Worm (Caenorhabditis elegans) whole organism, L1 larva: ENCODE results near the gene lido-4.
A peak's percentile ranks its signal among the peaks of the same experiment; 100 is the strongest.

ENCODE experiments used
- C04F5.9 ChIP-seq: sonication (generic microtip); optimal IDR thresholded peaks from 2 replicates; lab custom pipeline; 2016; ENCODE audit warnings: missing genetic modification characterization, missing compliant biosample characterization
- C16A3.4 ChIP-seq: fragments of 150-350 bp; optimal IDR thresholded peaks from 2 replicates; lab custom pipeline; 2014; ENCODE audit warnings: missing biosample characterization, missing genetic modification characterization
- alr-1 ChIP-seq: fragments of 200-800 bp; sonication (Bioruptor generic); optimal IDR thresholded peaks from 2 replicates; lab custom pipeline; 2018; ENCODE audit warnings: borderline replicate concordance, mild to moderate bottlenecking, missing genetic modification characterization, missing compliant biosample characterization
- blmp-1 ChIP-seq: fragments of 150-350 bp; optimal IDR thresholded peaks from 2 replicates; lab custom pipeline; 2014; ENCODE audit warnings: missing biosample characterization, missing genetic modification characterization
- ceh-63 ChIP-seq: fragments of 200-800 bp; sonication (Bioruptor generic); optimal IDR thresholded peaks from 2 replicates; lab custom pipeline; 2018; ENCODE audit warnings: mild to moderate bottlenecking, missing genetic modification characterization, missing compliant biosample characterization
- ceh-90 ChIP-seq: sonication (generic microtip); optimal IDR thresholded peaks from 2 replicates; lab custom pipeline; 2016; ENCODE audit warnings: missing genetic modification characterization, missing compliant biosample characterization
- ces-1 ChIP-seq: fragments of 150-350 bp; optimal IDR thresholded peaks from 2 replicates; lab custom pipeline; 2014; ENCODE audit warnings: missing biosample characterization, missing genetic modification reagents, missing genetic modification characterization
- egl-13 ChIP-seq: sonication (generic microtip); optimal IDR thresholded peaks from 2 replicates; lab custom pipeline; 2016; ENCODE audit warnings: missing genotype, missing genetic modification reagents, missing genetic modification characterization, missing compliant biosample characterization
- egl-27 ChIP-seq, 2 experiments: fragments of 150-350 bp in 1 of 2; sonication (generic microtip); optimal IDR thresholded peaks; 3 replicates each; lab custom pipeline; 2017 to 2018; ENCODE audit warnings: missing biosample characterization in 2 of 2, missing genetic modification characterization in 2 of 2, missing genetic modification reagents in 2 of 2
- elt-3 ChIP-seq, 6 experiments: fragments of 150-350 bp in 1 of 6; sonication (generic microtip); optimal IDR thresholded peaks; 2 replicates each; lab custom pipeline; 2017 to 2018; ENCODE audit warnings: missing biosample characterization in 6 of 6, missing genetic modification characterization in 6 of 6, inconsistent platforms in 1 of 6
- ets-5 ChIP-seq: fragments of 200-800 bp; sonication (Bioruptor generic); IDR thresholded peaks from 2 replicates; pipeline ENCODE4 v1.3.6; 2022; ENCODE audit warnings: missing genetic modification characterization, missing compliant biosample characterization
- fkh-4 ChIP-seq: sonication (generic microtip); optimal IDR thresholded peaks from 2 replicates; lab custom pipeline; 2016; ENCODE audit warnings: missing compliant biosample characterization, missing genetic modification characterization, borderline replicate concordance
- fkh-8 ChIP-seq: sonication (generic microtip); optimal IDR thresholded peaks from 2 replicates; lab custom pipeline; 2016; ENCODE audit warnings: mild to moderate bottlenecking, missing genetic modification characterization, missing compliant biosample characterization
- hlh-17 ChIP-seq: fragments of 200-800 bp; sonication (Bioruptor generic); optimal IDR thresholded peaks from 2 replicates; lab custom pipeline; 2018; ENCODE audit warnings: missing genetic modification characterization, mild to moderate bottlenecking, missing compliant biosample characterization, moderate library complexity, borderline replicate concordance
- hlh-4 ChIP-seq: sonication (generic microtip); optimal IDR thresholded peaks from 2 replicates; lab custom pipeline; 2016; ENCODE audit warnings: mild to moderate bottlenecking, missing genetic modification characterization, missing compliant biosample characterization
- hpl-2 ChIP-seq: fragments of 150-350 bp; optimal IDR thresholded peaks from 2 replicates; lab custom pipeline; 2014; ENCODE audit warnings: missing biosample characterization, missing genetic modification reagents, missing genetic modification characterization
- jun-1 ChIP-seq: fragments of 150-350 bp; optimal IDR thresholded peaks from 2 replicates; lab custom pipeline; 2014; ENCODE audit warnings: missing biosample characterization, missing genetic modification reagents, missing genetic modification characterization
- lin-14 ChIP-seq: fragments of 200-800 bp; sonication (Bioruptor generic); optimal IDR thresholded peaks from 2 replicates; lab custom pipeline; 2018; ENCODE audit warnings: mild to moderate bottlenecking, missing genetic modification characterization, moderate library complexity, missing compliant biosample characterization
- lin-15B ChIP-seq: fragments of 150-350 bp; sonication (generic microtip); optimal IDR thresholded peaks from 3 replicates; lab custom pipeline; 2014; ENCODE audit warnings: missing biosample characterization, missing genetic modification characterization
- lin-35 ChIP-seq, 2 experiments: fragments of 150-350 bp; optimal IDR thresholded peaks; 2 replicates each; lab custom pipeline; 2014; ENCODE audit warnings: missing biosample characterization in 2 of 2, missing genetic modification characterization in 2 of 2, missing genetic modification reagents in 2 of 2
- lir-3 ChIP-seq: sonication (generic microtip); optimal IDR thresholded peaks from 2 replicates; lab custom pipeline; 2016; ENCODE audit warnings: mild to moderate bottlenecking, missing genetic modification characterization, moderate library complexity, missing compliant biosample characterization; ENCODE audit not compliant: poor library complexity
- mef-2 ChIP-seq: fragments of 150-350 bp; optimal IDR thresholded peaks from 2 replicates; lab custom pipeline; 2014; ENCODE audit warnings: missing biosample characterization, missing genetic modification characterization
- mep-1 ChIP-seq: fragments of 150-350 bp; optimal IDR thresholded peaks from 2 replicates; lab custom pipeline; 2014; ENCODE audit warnings: missing biosample characterization, missing genetic modification characterization
- nhr-12 ChIP-seq: sonication (generic microtip); optimal IDR thresholded peaks from 2 replicates; lab custom pipeline; 2017; ENCODE audit warnings: missing biosample characterization, missing genetic modification characterization
- nhr-20 ChIP-seq: sonication (generic microtip); optimal IDR thresholded peaks from 2 replicates; lab custom pipeline; 2016; ENCODE audit warnings: mild to moderate bottlenecking, missing genetic modification characterization, missing compliant biosample characterization
- nhr-237 ChIP-seq: fragments of 150-350 bp; optimal IDR thresholded peaks from 2 replicates; lab custom pipeline; 2014; ENCODE audit warnings: missing biosample characterization, missing genetic modification characterization
- nhr-47 ChIP-seq: sonication (generic microtip); optimal IDR thresholded peaks from 2 replicates; lab custom pipeline; 2016; ENCODE audit warnings: mild to moderate bottlenecking, missing genetic modification characterization, moderate library complexity, missing compliant biosample characterization
- nhr-77 ChIP-seq: fragments of 150-350 bp; optimal IDR thresholded peaks from 2 replicates; lab custom pipeline; 2014; ENCODE audit warnings: missing biosample characterization, missing genetic modification characterization
- nhr-84 ChIP-seq: sonication (generic microtip); optimal IDR thresholded peaks from 2 replicates; lab custom pipeline; 2017; ENCODE audit warnings: missing biosample characterization, missing genetic modification characterization
- nhr-85 ChIP-seq: sonication (generic microtip); peaks from one replicate; lab custom pipeline; 2016; ENCODE audit warnings: missing genetic modification characterization, inconsistent platforms, missing compliant biosample characterization
- pag-3 ChIP-seq: sonication (generic microtip); optimal IDR thresholded peaks from 2 replicates; lab custom pipeline; 2017; ENCODE audit warnings: missing genetic modification characterization, mild to moderate bottlenecking, missing compliant biosample characterization, antibody characterized with exemption, borderline replicate concordance; ENCODE audit not compliant: insufficient read depth
- rnt-1 ChIP-seq: sonication (generic microtip); optimal IDR thresholded peaks from 2 replicates; lab custom pipeline; 2016; ENCODE audit warnings: mild to moderate bottlenecking, missing genetic modification characterization, moderate library complexity, missing compliant biosample characterization
- sox-4 ChIP-seq: sonication (generic microtip); optimal IDR thresholded peaks from 2 replicates; lab custom pipeline; 2016; ENCODE audit warnings: missing genetic modification characterization, missing compliant biosample characterization
- sptf-1 ChIP-seq: fragments of 150-350 bp; optimal IDR thresholded peaks from 2 replicates; lab custom pipeline; 2014; ENCODE audit warnings: missing biosample characterization, missing genetic modification characterization
- sup-37 ChIP-seq: fragments of 200-800 bp; sonication (Bioruptor generic); optimal IDR thresholded peaks from 2 replicates; lab custom pipeline; 2018; ENCODE audit warnings: mild to moderate bottlenecking, missing genetic modification characterization, missing compliant biosample characterization
- tbx-2 ChIP-seq: sonication (generic microtip); optimal IDR thresholded peaks from 2 replicates; lab custom pipeline; 2016; ENCODE audit warnings: missing genetic modification characterization, missing compliant biosample characterization
- tlp-1 ChIP-seq: fragments of 150-350 bp; optimal IDR thresholded peaks from 2 replicates; lab custom pipeline; 2014; ENCODE audit warnings: missing biosample characterization, missing genetic modification characterization
- unc-30 ChIP-seq: sonication (generic microtip); optimal IDR thresholded peaks from 2 replicates; lab custom pipeline; 2017; ENCODE audit warnings: missing biosample characterization, missing genetic modification characterization
- unc-62 ChIP-seq: fragments of 150-350 bp; optimal IDR thresholded peaks from 2 replicates; lab custom pipeline; 2014; ENCODE audit warnings: missing biosample characterization, missing genetic modification reagents, missing genetic modification characterization
- unc-86 ChIP-seq: sonication (generic microtip); optimal IDR thresholded peaks from 2 replicates; lab custom pipeline; 2016; ENCODE audit warnings: missing genetic modification characterization, missing compliant biosample characterization
- unc-98 ChIP-seq: fragments of 200-800 bp; sonication (Bioruptor generic); IDR thresholded peaks from 2 replicates; pipeline ENCODE4 v1.3.6; 2022; ENCODE audit warnings: missing genetic modification characterization, missing compliant biosample characterization
- zag-1 ChIP-seq: fragments of 150-350 bp; optimal IDR thresholded peaks from 2 replicates; lab custom pipeline; 2014; ENCODE audit warnings: missing biosample characterization, missing genetic modification characterization

The lido-4 gene

ce11 chrX:17110555-17110954, 3.0 kb upstream of the lido-4 start, which contains the start of gene lido-5:
lido-5 (minus strand) TSS chrX:17110655.
- no peak for TF ChIP-seq jun-1
- no peak for TF ChIP-seq sptf-1 (tag; lab: Kevin White, UChicago)
- TF ChIP-seq unc-62, result no peak
- no peak for TF ChIP-seq zag-1 (tag; lab: Kevin White, UChicago)
- no peak for TF ChIP-seq rnt-1 (tag; lab: Kevin White, UChicago)
- TF ChIP-seq nhr-20 (tag; lab: Kevin White, UChicago), result no peak
- no peak for TF ChIP-seq hlh-4 (tag; lab: Kevin White, UChicago)
- TF ChIP-seq tbx-2, result no peak
- no peak for TF ChIP-seq blmp-1 (tag; lab: Kevin White, UChicago)
- no peak for TF ChIP-seq mef-2
- no peak for TF ChIP-seq lin-35 (GFP tag; optimal IDR thresholded peaks at IDR 0.05; lab: Kevin White, UChicago)
- no peak for TF ChIP-seq tlp-1 (tag; lab: Kevin White, UChicago)
- TF ChIP-seq hlh-17 (GFP tag; lab: Kevin White, UChicago), result no peak
- no peak for TF ChIP-seq fkh-4
- TF ChIP-seq lir-3 (tag; lab: Kevin White, UChicago), result no peak
- no peak for TF ChIP-seq nhr-12 (tag; lab: Kevin White, UChicago)
- TF ChIP-seq mep-1, result no peak
- no peak for TF ChIP-seq hpl-2 (GFP tag; lab: Kevin White, UChicago)

- TF ChIP-seq ets-5 (GFP tag; lab: Robert Waterston, UW) (no peak), sox-4 (tag; lab: Kevin White, UChicago) (no peak), lin-15B (tag; lab: Kevin White, UChicago) (no peak), nhr-84 (tag; lab: Kevin White, UChicago) (no peak), unc-86 (tag; lab: Kevin White, UChicago) (no peak), lin-14 (GFP tag; lab: Kevin White, UChicago) (no peak), egl-13 (tag; lab: Kevin White, UChicago) (no peak)
Observed at ce11 chrX:17100656-17101055, 6.9 kb downstream of the lido-4 start, which contains the start of gene lido-2. lido-2 (minus strand) TSS chrX:17100756.

ce11 chrX:17096508-17097234, 10.9 kb downstream of the lido-4 start, which contains the start of gene lido-1:
lido-1 (minus strand) TSS chrX:17096558.
- TF ChIP-seq nhr-20 (tag; lab: Kevin White, UChicago), result peak; percentile 67
- TF ChIP-seq rnt-1 (tag; lab: Kevin White, UChicago), result no peak
- TF ChIP-seq hlh-17 (GFP tag; lab: Kevin White, UChicago), result no peak
- TF ChIP-seq ets-5 (GFP tag; lab: Robert Waterston, UW), result no peak
- TF ChIP-seq tlp-1 (tag; lab: Kevin White, UChicago), result no peak
- TF ChIP-seq, all 84 proteins: peak for 1

- TF ChIP-seq nhr-77 (tag; lab: Kevin White, UChicago) (no peak), lin-35 (GFP tag; optimal IDR thresholded peaks at IDR 0.05; lab: Kevin White, UChicago) (no peak), nhr-85 (tag; lab: Kevin White, UChicago) (peak; percentile 5)
Observed at ce11 chrX:17093199-17093598, 14.4 kb downstream of the lido-4 start, which contains the start of gene C08A9.3. C08A9.3 (minus strand) TSS chrX:17093299.

ce11 chrX:17092416-17092815, 15.2 kb downstream of the lido-4 start, which contains the start of gene sod-3:
sod-3 (plus strand) TSS chrX:17092753.
- TF ChIP-seq fkh-8, result no peak
- TF ChIP-seq blmp-1 (tag; lab: Kevin White, UChicago), result no peak
- no peak for TF ChIP-seq elt-3 (tag; optimal IDR thresholded peaks at IDR 0.05; lab: Kevin White, UChicago)
- TF ChIP-seq hpl-2 (GFP tag; lab: Kevin White, UChicago), result no peak
- no peak for TF ChIP-seq ceh-63 (GFP tag; lab: Kevin White, UChicago)
- TF ChIP-seq C04F5.9, result no peak
- no peak for TF ChIP-seq C16A3.4 (tag; lab: Kevin White, UChicago)
- TF ChIP-seq unc-30 (tag; lab: Kevin White, UChicago), result no peak
- no peak for TF ChIP-seq sup-37 (GFP tag; lab: Kevin White, UChicago)
- no peak for TF ChIP-seq egl-13 (tag; lab: Kevin White, UChicago)
- TF ChIP-seq ces-1, result no peak
- TF ChIP-seq pag-3 (tag; lab: Kevin White, UChicago), result no peak
- no peak for TF ChIP-seq ceh-90 (tag; lab: Kevin White, UChicago)
- no peak for TF ChIP-seq fkh-4
- TF ChIP-seq egl-27 (tag; optimal IDR thresholded peaks at IDR 0.05; lab: Kevin White, UChicago), result no peak
- no peak for TF ChIP-seq nhr-47
- TF ChIP-seq unc-98, result no peak
- no peak for TF ChIP-seq lir-3 (tag; lab: Kevin White, UChicago)
- TF ChIP-seq alr-1, result no peak
- no peak for TF ChIP-seq nhr-237 (tag; lab: Kevin White, UChicago)
